Fruit fly (Drosophila melanogaster) whole organism, embryonic: ENCODE data around the gene aph-1.

Source experiments
- CG10959 ChIP-seq: fragments of 200-800 bp; sonication (Bioruptor generic); IDR thresholded peaks from 2 replicates; pipeline ENCODE4 v1.3.6; 2022; ENCODE audit warnings: missing biosample characterization, missing genetic modification characterization
- CG11085 ChIP-seq: fragments of 200-800 bp; sonication (Bioruptor generic); IDR thresholded peaks from 2 replicates; pipeline ENCODE4 v1.3.6; 2022; ENCODE audit warnings: missing biosample characterization, missing genetic modification characterization
- CG11456 ChIP-seq: fragments of 200-800 bp; sonication (Bioruptor generic); IDR thresholded peaks from 3 replicates; pipeline ENCODE4 v1.3.6; 2022; ENCODE audit warnings: missing biosample characterization, missing genetic modification characterization
- CG12299 ChIP-seq: fragments of 200-800 bp; sonication (Bioruptor generic); optimal IDR thresholded peaks from 2 replicates; lab custom pipeline; 2018; ENCODE audit warnings: missing biosample characterization, mild to moderate bottlenecking, missing genetic modification characterization
- CG15073 ChIP-seq: fragments of 200-800 bp; sonication (Bioruptor generic); optimal IDR thresholded peaks from 2 replicates; lab custom pipeline; 2016; ENCODE audit warnings: missing biosample characterization, missing genetic modification characterization
- CG15601 ChIP-seq: fragments of 200-800 bp; sonication (Bioruptor generic); optimal IDR thresholded peaks from 3 replicates; lab custom pipeline; 2019; ENCODE audit warnings: missing biosample characterization, mild to moderate bottlenecking, missing genetic modification characterization, moderate library complexity
- CG16779 ChIP-seq: fragments of 200-800 bp; sonication (Bioruptor generic); IDR thresholded peaks from 2 replicates; pipeline ENCODE4 v1.3.6; 2022; ENCODE audit warnings: missing biosample characterization, missing genetic modification characterization
- CG17612 ChIP-seq: fragments of 200-800 bp; sonication (Bioruptor generic); IDR thresholded peaks from 2 replicates; pipeline ENCODE4 v1.3.6; 2022; ENCODE audit warnings: missing biosample characterization, missing genetic modification characterization
- CG2120 ChIP-seq: fragments of 200-800 bp; sonication (Bioruptor generic); optimal IDR thresholded peaks from 3 replicates; lab custom pipeline; 2016; ENCODE audit warnings: missing biosample characterization, missing genetic modification characterization
- CG2129 ChIP-seq: fragments of 200-800 bp; sonication (Bioruptor generic); IDR thresholded peaks from 2 replicates; pipeline ENCODE4 v1.3.6; 2022; ENCODE audit warnings: missing biosample characterization, missing genetic modification characterization; ENCODE audit not compliant: partially characterized antibody
- CG2889 ChIP-seq: fragments of 200-800 bp; sonication (Bioruptor generic); IDR thresholded peaks from 3 replicates; pipeline ENCODE4 v1.3.6; 2022; ENCODE audit warnings: missing biosample characterization, missing genetic modification characterization
- CG31441 ChIP-seq: fragments of 200-800 bp; sonication (Bioruptor generic); IDR thresholded peaks from 2 replicates; pipeline ENCODE4 v1.3.6; 2022; ENCODE audit warnings: missing biosample characterization, missing genetic modification characterization
- CG3726 ChIP-seq: fragments of 200-800 bp; sonication (Bioruptor generic); IDR thresholded peaks from 3 replicates; pipeline ENCODE4, ENCODE4 v1.3.6; 2022; ENCODE audit warnings: missing biosample characterization, missing genetic modification characterization
- CG4404 ChIP-seq: fragments of 200-800 bp; sonication (Bioruptor generic); IDR thresholded peaks from 2 replicates; pipeline ENCODE4 v1.3.6; 2022; ENCODE audit warnings: missing biosample characterization, missing genetic modification characterization
- CG4730 ChIP-seq: fragments of 200-800 bp; sonication (Bioruptor generic); IDR thresholded peaks from 2 replicates; pipeline ENCODE4 v1.3.6; 2022; ENCODE audit warnings: missing biosample characterization, missing genetic modification characterization
- CG7271 ChIP-seq: fragments of 200-800 bp; sonication (Bioruptor generic); optimal IDR thresholded peaks from 2 replicates; lab custom pipeline; 2018; ENCODE audit warnings: missing biosample characterization, mild to moderate bottlenecking, missing genetic modification characterization, moderate library complexity
- CG7963 ChIP-seq: fragments of 200-800 bp; sonication (Bioruptor generic); IDR thresholded peaks from 3 replicates; pipeline ENCODE4 v1.3.6; 2022; ENCODE audit warnings: missing biosample characterization, missing genetic modification characterization; ENCODE audit not compliant: partially characterized antibody
- CG7987 ChIP-seq: fragments of 200-800 bp; sonication (Bioruptor generic); optimal IDR thresholded peaks from 2 replicates; lab custom pipeline; 2018; ENCODE audit warnings: missing biosample characterization, mild to moderate bottlenecking, missing genetic modification characterization, moderate library complexity
- CrebB ChIP-seq: fragments of 200-800 bp; sonication (Bioruptor generic); optimal IDR thresholded peaks from 3 replicates; lab custom pipeline; 2018; ENCODE audit warnings: missing biosample characterization, mild to moderate bottlenecking, missing genetic modification characterization
- Dip3 ChIP-seq: fragments of 200-800 bp; sonication (Bioruptor generic); optimal IDR thresholded peaks from 3 replicates; lab custom pipeline; 2016; ENCODE audit warnings: missing biosample characterization, missing genetic modification characterization
- Dll ChIP-seq: fragments of 200-800 bp; sonication (Bioruptor generic); IDR thresholded peaks from 4 replicates; pipeline ENCODE4 v1.3.6; 2022; ENCODE audit warnings: missing biosample characterization, missing genetic modification characterization; ENCODE audit not compliant: partially characterized antibody
- Doc3 ChIP-seq: fragments of 200-800 bp; sonication (Bioruptor generic); IDR thresholded peaks from 3 replicates; pipeline ENCODE4 v1.3.6; 2022; ENCODE audit warnings: missing biosample characterization, missing genetic modification characterization; ENCODE audit not compliant: partially characterized antibody
- Dref ChIP-seq: fragments of 200-800 bp; sonication (Bioruptor generic); IDR thresholded peaks from 2 replicates; pipeline ENCODE4 v1.3.6; 2022; ENCODE audit warnings: missing biosample characterization, missing genetic modification characterization
- HLH3B ChIP-seq: fragments of 200-800 bp; sonication (Bioruptor generic); IDR thresholded peaks from 2 replicates; pipeline ENCODE4 v1.3.6; 2022; ENCODE audit warnings: missing biosample characterization, missing genetic modification characterization
- Ravus ChIP-seq: fragments of 200-800 bp; sonication (Bioruptor generic); IDR thresholded peaks from 2 replicates; pipeline ENCODE4 v1.3.6; 2022; ENCODE audit warnings: missing biosample characterization, missing genetic modification characterization
- ap ChIP-seq: fragments of 200-800 bp; sonication (Bioruptor generic); IDR thresholded peaks from 2 replicates; pipeline ENCODE4 v1.3.6; 2022; ENCODE audit warnings: missing biosample characterization, missing genetic modification characterization
- ato ChIP-seq: fragments of 200-800 bp; sonication (Bioruptor generic); IDR thresholded peaks from 2 replicates; pipeline ENCODE4 v1.3.6; 2022; ENCODE audit warnings: missing biosample characterization, missing genetic modification characterization; ENCODE audit not compliant: partially characterized antibody
- bbx ChIP-seq: fragments of 200-800 bp; sonication (Bioruptor generic); IDR thresholded peaks from 2 replicates; pipeline ENCODE4 v1.3.6; 2022; ENCODE audit warnings: missing biosample characterization, missing genetic modification characterization; ENCODE audit not compliant: partially characterized antibody
- caup ChIP-seq: fragments of 200-800 bp; sonication (Bioruptor generic); optimal IDR thresholded peaks from 3 replicates; lab custom pipeline; 2017; ENCODE audit warnings: missing biosample characterization, mild to moderate bottlenecking, missing genetic modification characterization, moderate library complexity; ENCODE audit not compliant: severe bottlenecking
- cg ChIP-seq: fragments of 200-800 bp; sonication (Bioruptor generic); optimal IDR thresholded peaks from 3 replicates; lab custom pipeline; 2019; ENCODE audit warnings: missing biosample characterization, mild to moderate bottlenecking, missing genetic modification characterization, moderate library complexity
- chif ChIP-seq, 2 experiments: fragments of 200-800 bp; sonication (Bioruptor generic); optimal IDR thresholded peaks; 3 replicates each; lab custom pipeline; 2016; ENCODE audit warnings: missing biosample characterization in 2 of 2, missing genetic modification characterization in 2 of 2
- chm ChIP-seq: fragments of 200-800 bp; sonication (Bioruptor generic); IDR thresholded peaks from 2 replicates; pipeline ENCODE4 v1.3.6; 2022; ENCODE audit warnings: missing biosample characterization, missing genetic modification characterization
- fd3F ChIP-seq: fragments of 200-800 bp; sonication (Bioruptor generic); optimal IDR thresholded peaks from 2 replicates; lab custom pipeline; 2018; ENCODE audit warnings: missing biosample characterization, mild to moderate bottlenecking, missing genetic modification characterization, moderate library complexity
- gsb ChIP-seq: fragments of 200-800 bp; sonication (Bioruptor generic); IDR thresholded peaks from 2 replicates; pipeline ENCODE4 v1.3.6; 2022; ENCODE audit warnings: missing biosample characterization, missing genetic modification characterization
- ham ChIP-seq: fragments of 200-800 bp; sonication (Bioruptor generic); IDR thresholded peaks from 2 replicates; pipeline ENCODE4 v1.3.6; 2022; ENCODE audit warnings: missing biosample characterization, missing genetic modification characterization
- hbn ChIP-seq: fragments of 200-800 bp; sonication (Bioruptor generic); IDR thresholded peaks from 2 replicates; pipeline ENCODE4 v1.3.6; 2022; ENCODE audit warnings: missing biosample characterization, missing genetic modification characterization; ENCODE audit not compliant: partially characterized antibody
- jigr1 ChIP-seq: fragments of 200-800 bp; sonication (Bioruptor generic); IDR thresholded peaks from 3 replicates; pipeline ENCODE4 v1.3.6; 2022; ENCODE audit warnings: missing biosample characterization, missing genetic modification characterization
- jing ChIP-seq: fragments of 200-800 bp; sonication (Bioruptor generic); optimal IDR thresholded peaks from 2 replicates; lab custom pipeline; 2018; ENCODE audit warnings: missing biosample characterization, mild to moderate bottlenecking, missing genetic modification characterization
- mld ChIP-seq: fragments of 200-800 bp; sonication (Bioruptor generic); IDR thresholded peaks from 3 replicates; pipeline ENCODE4 v1.3.6; 2022; ENCODE audit warnings: missing biosample characterization, missing genetic modification characterization; ENCODE audit not compliant: partially characterized antibody
- oc ChIP-seq: fragments of 200-800 bp; sonication (Bioruptor generic); optimal IDR thresholded peaks from 2 replicates; lab custom pipeline; 2018; ENCODE audit warnings: missing biosample characterization, mild to moderate bottlenecking, missing genetic modification characterization, moderate library complexity
- peb ChIP-seq: fragments of 200-800 bp; sonication (Bioruptor generic); IDR thresholded peaks from 2 replicates; pipeline ENCODE4 v1.3.6; 2022; ENCODE audit warnings: missing biosample characterization, missing genetic modification characterization
- pfk ChIP-seq: fragments of 200-800 bp; sonication (Bioruptor generic); optimal IDR thresholded peaks from 2 replicates; lab custom pipeline; 2018; ENCODE audit warnings: missing biosample characterization, mild to moderate bottlenecking, missing genetic modification characterization, moderate library complexity
- phol ChIP-seq: fragments of 200-800 bp; sonication (Bioruptor generic); optimal IDR thresholded peaks from 3 replicates; lab custom pipeline; 2018; ENCODE audit warnings: missing biosample characterization, mild to moderate bottlenecking, missing genetic modification characterization, moderate library complexity
- pros ChIP-seq: fragments of 200-800 bp; sonication (Bioruptor generic); optimal IDR thresholded peaks from 3 replicates; lab custom pipeline; 2019; ENCODE audit warnings: missing biosample characterization, mild to moderate bottlenecking, missing genetic modification characterization, moderate library complexity
- psq ChIP-seq: fragments of 200-800 bp; sonication (Bioruptor generic); optimal IDR thresholded peaks from 2 replicates; lab custom pipeline; 2017; ENCODE audit warnings: missing biosample characterization, missing genetic modification characterization
- salm ChIP-seq: fragments of 200-800 bp; sonication (Bioruptor generic); optimal IDR thresholded peaks from 2 replicates; lab custom pipeline; 2018; ENCODE audit warnings: missing biosample characterization, mild to moderate bottlenecking, missing genetic modification characterization
- seq ChIP-seq: fragments of 200-800 bp; sonication (Bioruptor generic); IDR thresholded peaks from 2 replicates; pipeline ENCODE4 v1.3.6; 2022; ENCODE audit warnings: missing biosample characterization, missing genetic modification characterization
- sima ChIP-seq: fragments of 200-800 bp; sonication (Bioruptor generic); optimal IDR thresholded peaks from 2 replicates; lab custom pipeline; 2016; ENCODE audit warnings: missing biosample characterization, missing genetic modification characterization
- sna ChIP-seq: fragments of 200-800 bp; sonication (Bioruptor generic); IDR thresholded peaks from 2 replicates; pipeline ENCODE4 v1.3.6; 2022; ENCODE audit warnings: missing biosample characterization, missing genetic modification characterization; ENCODE audit not compliant: partially characterized antibody
- zf30C ChIP-seq: fragments of 200-800 bp; sonication (Bioruptor generic); optimal IDR thresholded peaks from 3 replicates; lab custom pipeline; 2018; ENCODE audit warnings: missing biosample characterization, mild to moderate bottlenecking, missing genetic modification characterization
- zfh1 ChIP-seq: fragments of 200-800 bp; sonication (Bioruptor generic); IDR thresholded peaks from 3 replicates; pipeline ENCODE4 v1.3.6; 2022; ENCODE audit warnings: missing biosample characterization, missing genetic modification characterization

aph-1 gene

DNA sequence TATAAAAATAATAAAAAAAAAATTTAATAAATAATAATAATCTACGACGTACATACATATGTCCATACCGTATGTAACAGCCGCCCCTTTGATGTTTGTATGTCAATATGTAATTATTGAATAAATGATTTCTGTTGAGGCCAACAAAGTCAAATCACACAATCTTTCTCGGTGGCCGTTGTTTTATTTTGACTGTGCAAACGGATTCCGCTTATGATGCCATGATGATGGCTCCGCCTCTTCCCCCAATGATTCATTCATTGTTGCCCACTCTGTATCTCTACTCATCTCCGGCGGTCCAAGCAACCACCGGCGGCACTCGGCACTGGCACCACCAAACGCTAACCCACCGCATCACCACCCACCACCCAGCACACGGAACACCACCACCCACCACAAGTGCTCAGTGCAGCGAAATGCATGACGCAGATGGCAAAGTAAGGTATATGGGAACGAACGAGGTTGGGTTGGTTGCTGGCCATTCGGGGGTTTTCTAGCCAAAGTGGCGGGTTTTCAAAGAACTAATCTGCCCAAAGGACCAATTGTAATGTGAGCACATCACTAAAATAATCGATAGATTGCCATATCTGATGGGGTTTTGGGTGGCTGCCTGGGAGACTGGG, 16.8 kb upstream of the aph-1 start (continued):
- TF ChIP-seq sna (GFP tag; lab: Robert Waterston, UW) (no peak), CG7987 (GFP tag; lab: Kevin White, UChicago) (peak; percentile 5), CG7271 (tag; lab: Kevin White, UChicago) (no peak), zf30C (GFP tag; lab: Kevin White, UChicago) (no peak), chm (GFP tag; lab: Robert Waterston, UW) (no peak), CG4730 (GFP tag; lab: Robert Waterston, UW) (no peak), cg (GFP tag; lab: Kevin White, UChicago) (no peak), CG11085 (GFP tag; lab: Robert Waterston, UW) (no peak), CrebB (tag; lab: Kevin White, UChicago) (no peak), ap (GFP tag; lab: Robert Waterston, UW) (no peak), CG2889 (GFP tag; lab: Robert Waterston, UW) (no peak), CG15601 (tag; lab: Kevin White, UChicago) (no peak), mld (GFP tag; lab: Robert Waterston, UW) (no peak), hbn (GFP tag; lab: Robert Waterston, UW) (no peak), psq (GFP tag; lab: Kevin White, UChicago) (no peak), seq (GFP tag; lab: Robert Waterston, UW) (no peak), CG10959 (GFP tag; lab: Robert Waterston, UW) (no peak), zfh1 (no peak), CG11456 (GFP tag; lab: Robert Waterston, UW) (no peak), CG2129 (no peak), pros (GFP tag; lab: Kevin White, UChicago) (no peak), HLH3B (no peak), bbx (no peak), CG16779 (GFP tag; lab: Robert Waterston, UW) (no peak), CG12299 (tag; lab: Kevin White, UChicago) (no peak), Dip3 (GFP tag; lab: Kevin White, UChicago) (no peak), CG17612 (GFP tag; lab: Robert Waterston, UW) (no peak), CG3726 (GFP tag; lab: Robert Waterston, UW) (no peak), sima (GFP tag; lab: Kevin White, UChicago) (no peak), jigr1 (GFP tag; lab: Robert Waterston, UW) (no peak), CG15073 (no peak), ham (GFP tag; lab: Robert Waterston, UW) (no peak), CG7963 (GFP tag; lab: Robert Waterston, UW) (no peak), peb (GFP tag; lab: Robert Waterston, UW) (no peak), gsb (GFP tag; lab: Robert Waterston, UW) (no peak), CG4404 (GFP tag; lab: Robert Waterston, UW) (no peak), CG2120 (GFP tag; lab: Kevin White, UChicago) (peak; percentile 53), phol (tag; lab: Kevin White, UChicago) (no peak), Dll (GFP tag; lab: Robert Waterston, UW) (no peak), salm (tag; lab: Kevin White, UChicago) (no peak), oc (tag; lab: Kevin White, UChicago) (no peak), chif (GFP tag; optimal IDR thresholded peaks at IDR 0.05; lab: Kevin White, UChicago) (no peak), ato (GFP tag; lab: Robert Waterston, UW) (no peak), Ravus (GFP tag; lab: Robert Waterston, UW) (no peak), Dref (GFP tag; lab: Robert Waterston, UW) (no peak), caup (GFP tag; lab: Kevin White, UChicago) (no peak), CG31441 (GFP tag; lab: Robert Waterston, UW) (no peak), jing (no peak), pfk (GFP tag; lab: Kevin White, UChicago) (no peak), Doc3 (no peak), fd3F (GFP tag; lab: Kevin White, UChicago) (no peak)
